Fruit fly (Drosophila melanogaster): Measurements from ENCODE around the gene CG5199.

DNA sequence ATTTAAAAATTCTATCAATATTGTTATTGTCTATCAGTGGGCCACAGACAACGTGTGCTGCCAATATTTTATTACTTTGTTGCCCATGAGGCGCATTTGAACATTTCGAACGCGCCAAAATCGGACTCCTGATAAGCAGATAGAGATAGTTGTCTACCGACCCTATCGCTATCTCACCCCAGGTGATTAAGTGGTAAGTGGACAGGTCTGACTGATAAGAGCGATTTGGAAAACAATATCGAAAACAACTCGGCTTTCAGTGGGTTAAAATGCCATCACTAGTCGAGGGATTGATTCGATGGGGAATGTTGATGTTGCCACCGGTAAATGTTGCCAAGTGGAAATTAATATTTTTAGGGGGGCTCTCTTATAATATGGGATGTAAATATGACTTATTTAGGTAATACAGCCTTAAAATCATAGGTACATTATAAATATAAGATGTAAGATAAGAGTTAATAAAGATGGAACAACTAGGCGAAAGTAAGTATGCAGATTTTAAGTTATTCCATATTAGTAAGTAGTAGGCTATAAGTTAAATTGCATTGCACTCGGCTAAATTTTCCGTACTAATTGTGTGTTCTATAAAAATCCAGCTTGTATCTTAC is 39.0 kb upstream of the CG5199 start, which contains the start of gene ND-39:
- TF ChIP-seq psq (optimal IDR thresholded peaks at IDR 0.05) (no peak), Sin3A (optimal IDR thresholded peaks at IDR 0.05) (no peak), h (optimal IDR thresholded peaks at IDR 0.05) (no peak), ttk (optimal IDR thresholded peaks at IDR 0.05) (no peak), insv (optimal IDR thresholded peaks at IDR 0.05) (no peak), Myc (optimal IDR thresholded peaks at IDR 0.05) (no peak)
